Fruit fly (Drosophila melanogaster) whole organism, prepupa: Measurements from ENCODE around the gene CG13731.

Source experiments
- CG10669 ChIP-seq: fragments of 200-800 bp; sonication (Bioruptor generic); optimal IDR thresholded peaks from 3 replicates; lab custom pipeline; 2018; ENCODE audit warnings: missing biosample characterization, mild to moderate bottlenecking, missing genetic modification characterization, moderate library complexity
- CG3919 ChIP-seq: fragments of 200-800 bp; sonication (Bioruptor generic); optimal IDR thresholded peaks from 3 replicates; lab custom pipeline; 2016; ENCODE audit warnings: missing biosample characterization, missing genetic modification characterization
- Hr38 ChIP-seq: sonication (Bioruptor generic); optimal IDR thresholded peaks from 2 replicates; lab custom pipeline; 2016; ENCODE audit warnings: missing biosample characterization, missing genetic modification characterization
- Lpt ChIP-seq: fragments of 200-800 bp; sonication (Bioruptor generic); optimal IDR thresholded peaks from 3 replicates; lab custom pipeline; 2016; ENCODE audit warnings: missing biosample characterization, missing genetic modification characterization
- achi ChIP-seq: fragments of 200-800 bp; sonication (Bioruptor generic); optimal IDR thresholded peaks from 3 replicates; lab custom pipeline; 2016; ENCODE audit warnings: missing biosample characterization, missing genetic modification characterization
- eg ChIP-seq: fragments of 200-800 bp; sonication (Bioruptor generic); IDR thresholded peaks from 3 replicates; pipeline ENCODE4 v1.3.6; 2022; ENCODE audit warnings: missing biosample characterization, missing genetic modification characterization
- esn ChIP-seq: fragments of 200-800 bp; sonication (Bioruptor generic); optimal IDR thresholded peaks from 2 replicates; lab custom pipeline; 2016; ENCODE audit warnings: missing biosample characterization, mild to moderate bottlenecking, missing genetic modification characterization, moderate library complexity
- fd85E ChIP-seq: fragments of 200-800 bp; sonication (Bioruptor generic); optimal IDR thresholded peaks from 3 replicates; lab custom pipeline; 2016; ENCODE audit warnings: missing biosample characterization, missing genetic modification characterization
- lz ChIP-seq: fragments of 200-800 bp; sonication (Bioruptor generic); optimal IDR thresholded peaks from 3 replicates; lab custom pipeline; 2016; ENCODE audit warnings: missing biosample characterization, missing genetic modification characterization

DNA sequence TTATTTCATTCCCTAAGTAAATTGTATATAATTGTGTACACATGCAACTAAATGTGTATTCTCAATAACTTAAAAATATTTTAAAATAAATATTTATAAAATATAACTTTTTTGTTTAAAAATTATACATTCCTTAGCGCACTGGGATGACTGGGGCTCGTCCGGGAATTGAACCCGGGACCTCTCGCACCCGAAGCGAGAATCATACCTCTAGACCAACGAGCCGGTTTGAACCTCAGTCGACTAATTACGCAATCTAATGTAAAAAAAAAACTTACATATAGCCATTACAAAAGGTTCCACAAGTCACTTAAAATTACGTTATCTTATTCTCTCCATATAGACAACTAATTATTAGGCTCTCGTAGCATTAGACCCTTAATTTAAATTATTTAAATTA lies 49.0 kb downstream of the CG13731 start:
- TF ChIP-seq CG10669 (GFP tag; lab: Kevin White, UChicago) (no peak), esn (GFP tag; lab: Kevin White, UChicago) (no peak), eg (no peak), lz (GFP tag; lab: Kevin White, UChicago) (no peak), Lpt (no peak), Hr38 (GFP tag; lab: Kevin White, UChicago) (no peak), achi (GFP tag; lab: Kevin White, UChicago) (no peak), CG3919 (GFP tag; lab: Kevin White, UChicago) (no peak), fd85E (GFP tag; lab: Kevin White, UChicago) (no peak)
